Worm (Caenorhabditis elegans) whole organism, L2 larva: Measurements from ENCODE around the gene pnk-4.
A peak's percentile ranks its signal among the peaks of the same experiment; 100 is the strongest.

Experiments used
- R02D3.7 ChIP-seq: fragments of 150-350 bp; optimal IDR thresholded peaks from 2 replicates; lab custom pipeline; 2014; ENCODE audit warnings: missing biosample characterization, missing genetic modification characterization
- ZK546.5 ChIP-seq: sonication (generic microtip); optimal IDR thresholded peaks from 2 replicates; lab custom pipeline; 2017; ENCODE audit warnings: missing biosample characterization, missing genetic modification characterization
- alr-1 ChIP-seq: fragments of 150-350 bp; optimal IDR thresholded peaks from 2 replicates; lab custom pipeline; 2014; ENCODE audit warnings: missing biosample characterization, missing genetic modification characterization
- blmp-1 ChIP-seq: sonication (generic microtip); optimal IDR thresholded peaks from 2 replicates; lab custom pipeline; 2017; ENCODE audit warnings: missing genetic modification characterization, mild to moderate bottlenecking, missing compliant biosample characterization, antibody characterized with exemption, moderate library complexity; ENCODE audit not compliant: insufficient read depth
- ceh-16 ChIP-seq: fragments of 150-350 bp; optimal IDR thresholded peaks from 2 replicates; lab custom pipeline; 2014; ENCODE audit warnings: missing biosample characterization, missing genetic modification characterization
- ceh-82 ChIP-seq: fragments of 150-350 bp; optimal IDR thresholded peaks from 2 replicates; lab custom pipeline; 2014; ENCODE audit warnings: missing biosample characterization, missing genetic modification characterization
- crh-2 ChIP-seq: sonication (generic microtip); optimal IDR thresholded peaks from 2 replicates; lab custom pipeline; 2017; ENCODE audit warnings: missing biosample characterization, missing genetic modification characterization
- dmd-4 ChIP-seq: sonication (generic microtip); optimal IDR thresholded peaks from 2 replicates; lab custom pipeline; 2017; ENCODE audit warnings: missing biosample characterization, missing genetic modification characterization
- egl-27 ChIP-seq: sonication (generic microtip); optimal IDR thresholded peaks from 3 replicates; lab custom pipeline; 2017; ENCODE audit warnings: missing biosample characterization, missing genetic modification reagents, missing genetic modification characterization
- fos-1 ChIP-seq: fragments of 150-350 bp; optimal IDR thresholded peaks from 2 replicates; lab custom pipeline; 2014; ENCODE audit warnings: missing biosample characterization, missing genetic modification characterization
- gmeb-1 ChIP-seq: fragments of 150-350 bp; optimal IDR thresholded peaks from 2 replicates; lab custom pipeline; 2014; ENCODE audit warnings: missing biosample characterization, missing genetic modification characterization
- lin-13 ChIP-seq: fragments of 150-350 bp; optimal IDR thresholded peaks from 2 replicates; lab custom pipeline; 2014; ENCODE audit warnings: missing biosample characterization, missing genetic modification reagents, missing genetic modification characterization
- lin-39 ChIP-seq: fragments of 150-350 bp; optimal IDR thresholded peaks from 2 replicates; lab custom pipeline; 2014; ENCODE audit warnings: missing biosample characterization, missing genetic modification reagents, missing genetic modification characterization
- lsy-2 ChIP-seq, 2 experiments: fragments of 150-350 bp in 1 of 2; sonication (generic microtip) in 1 of 2; optimal IDR thresholded peaks; 2 replicates each; lab custom pipeline; 2014 to 2017; ENCODE audit warnings: missing biosample characterization in 2 of 2, missing genetic modification characterization in 2 of 2
- mdl-1 ChIP-seq, 2 experiments: fragments of 150-350 bp in 1 of 2; sonication (generic microtip) in 1 of 2; optimal IDR thresholded peaks; 2 replicates each; lab custom pipeline; 2017; ENCODE audit warnings: missing biosample characterization in 2 of 2, missing genetic modification characterization in 2 of 2
- nhr-12 ChIP-seq: fragments of 150-350 bp; optimal IDR thresholded peaks from 2 replicates; lab custom pipeline; 2014; ENCODE audit warnings: missing biosample characterization, missing genetic modification characterization
- nhr-129 ChIP-seq: fragments of 150-350 bp; optimal IDR thresholded peaks from 2 replicates; lab custom pipeline; 2014; ENCODE audit warnings: missing biosample characterization, missing genetic modification characterization
- nhr-21 ChIP-seq: fragments of 150-350 bp; optimal IDR thresholded peaks from 2 replicates; lab custom pipeline; 2014; ENCODE audit warnings: missing biosample characterization, missing genetic modification characterization
- nhr-23 ChIP-seq: fragments of 150-350 bp; optimal IDR thresholded peaks from 2 replicates; lab custom pipeline; 2014; ENCODE audit warnings: missing biosample characterization, missing genetic modification reagents, missing genetic modification characterization
- nhr-25 ChIP-seq: fragments of 150-350 bp; sonication (generic microtip); optimal IDR thresholded peaks from 3 replicates; lab custom pipeline; 2014; ENCODE audit warnings: missing biosample characterization, missing genetic modification characterization
- nhr-77 ChIP-seq: fragments of 150-350 bp; optimal IDR thresholded peaks from 2 replicates; lab custom pipeline; 2014; ENCODE audit warnings: missing biosample characterization, missing genetic modification characterization
- peb-1 ChIP-seq: fragments of 150-350 bp; optimal IDR thresholded peaks from 2 replicates; lab custom pipeline; 2014; ENCODE audit warnings: missing biosample characterization, missing genetic modification characterization
- sem-4 ChIP-seq: fragments of 150-350 bp; optimal IDR thresholded peaks from 2 replicates; lab custom pipeline; 2014; ENCODE audit warnings: missing biosample characterization, missing genetic modification reagents, missing genetic modification characterization
- skn-1 ChIP-seq: sonication (generic microtip); optimal IDR thresholded peaks from 2 replicates; lab custom pipeline; 2017; ENCODE audit warnings: missing biosample characterization, missing genetic modification characterization
- sma-9 ChIP-seq, 2 experiments: fragments of 150-350 bp in 1 of 2; sonication (generic microtip) in 1 of 2; optimal IDR thresholded peaks; 2 replicates each; lab custom pipeline; 2014 to 2016; ENCODE audit warnings: missing genetic modification characterization in 2 of 2, mild to moderate bottlenecking in 1 of 2, missing biosample characterization in 1 of 2, missing compliant biosample characterization in 1 of 2, missing genetic modification reagents in 1 of 2, moderate library complexity in 1 of 2
- snpc-4 ChIP-seq: fragments of 150-350 bp; optimal IDR thresholded peaks from 2 replicates; lab custom pipeline; 2014; ENCODE audit warnings: missing biosample characterization, missing genetic modification characterization
- unc-39 ChIP-seq: fragments of 150-350 bp; optimal IDR thresholded peaks from 2 replicates; lab custom pipeline; 2014; ENCODE audit warnings: missing biosample characterization, missing genetic modification characterization
- unc-55 ChIP-seq: fragments of 150-350 bp; sonication (generic microtip); optimal IDR thresholded peaks from 3 replicates; lab custom pipeline; 2014; ENCODE audit warnings: missing biosample characterization, missing genetic modification reagents, missing genetic modification characterization
- unc-62 ChIP-seq: fragments of 150-350 bp; optimal IDR thresholded peaks from 2 replicates; lab custom pipeline; 2014; ENCODE audit warnings: missing biosample characterization, missing genetic modification reagents, missing genetic modification characterization
- zag-1 ChIP-seq: fragments of 150-350 bp; optimal IDR thresholded peaks from 2 replicates; lab custom pipeline; 2014; ENCODE audit warnings: missing biosample characterization, missing genetic modification characterization
- ztf-1 ChIP-seq: fragments of 200-800 bp; sonication (Bioruptor generic); conservative IDR thresholded peaks from 2 replicates; pipeline ENCODE4 v1.3.6; 2022; ENCODE audit warnings: missing genetic modification characterization, missing compliant biosample characterization
- ztf-11 ChIP-seq: sonication (generic microtip); optimal IDR thresholded peaks from 2 replicates; lab custom pipeline; 2017; ENCODE audit warnings: missing biosample characterization, missing genetic modification characterization
- ztf-4 ChIP-seq: fragments of 150-350 bp; optimal IDR thresholded peaks from 2 replicates; lab custom pipeline; 2014; ENCODE audit warnings: missing biosample characterization, missing genetic modification characterization

Gene pnk-4

DNA sequence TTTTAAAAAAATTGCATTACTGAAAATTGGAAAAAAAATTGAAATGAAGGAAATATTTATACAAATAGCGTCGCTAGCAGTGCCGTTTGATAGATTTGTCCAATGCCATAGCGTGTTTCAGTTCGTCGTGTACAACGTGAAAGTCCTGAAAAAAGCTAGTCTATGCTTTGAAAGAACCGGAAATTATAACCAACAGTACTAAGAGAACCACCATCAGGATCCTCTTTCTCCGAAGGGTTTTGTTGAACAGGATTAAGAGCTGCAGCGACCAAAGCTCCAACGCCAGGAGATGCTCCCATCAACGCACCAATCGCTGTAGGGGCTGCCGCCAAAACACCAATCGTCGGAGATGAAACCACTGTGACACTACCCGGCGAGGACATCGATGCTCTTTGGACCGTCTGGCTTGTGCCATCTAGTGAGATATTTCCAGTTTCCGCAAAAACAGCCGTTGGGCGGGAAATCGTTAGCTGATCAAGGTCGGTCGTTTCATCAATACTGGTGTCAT is 18.6 kb downstream of the pnk-4 start:
- TF ChIP-seq lin-39 (tag; lab: Kevin White, UChicago) (no peak), blmp-1 (no peak), nhr-77 (tag; lab: Kevin White, UChicago) (no peak), ZK546.5 (no peak), ceh-16 (tag; lab: Kevin White, UChicago) (no peak), zag-1 (tag; lab: Kevin White, UChicago) (no peak), nhr-23 (tag; lab: Kevin White, UChicago) (no peak), peb-1 (tag; lab: Kevin White, UChicago) (no peak), unc-55 (GFP tag; lab: Kevin White, UChicago) (no peak), lsy-2 (tag; optimal IDR thresholded peaks at IDR 0.05; lab: Kevin White, UChicago) (no peak), nhr-25 (tag; lab: Kevin White, UChicago) (no peak), ztf-1 (GFP tag; lab: Robert Waterston, UW) (no peak), crh-2 (no peak), lin-13 (no peak), gmeb-1 (no peak), fos-1 (tag; lab: Kevin White, UChicago) (no peak), skn-1 (tag; lab: Kevin White, UChicago) (no peak)
- TF ChIP-seq, all 48 proteins: peak for 0

DNA sequence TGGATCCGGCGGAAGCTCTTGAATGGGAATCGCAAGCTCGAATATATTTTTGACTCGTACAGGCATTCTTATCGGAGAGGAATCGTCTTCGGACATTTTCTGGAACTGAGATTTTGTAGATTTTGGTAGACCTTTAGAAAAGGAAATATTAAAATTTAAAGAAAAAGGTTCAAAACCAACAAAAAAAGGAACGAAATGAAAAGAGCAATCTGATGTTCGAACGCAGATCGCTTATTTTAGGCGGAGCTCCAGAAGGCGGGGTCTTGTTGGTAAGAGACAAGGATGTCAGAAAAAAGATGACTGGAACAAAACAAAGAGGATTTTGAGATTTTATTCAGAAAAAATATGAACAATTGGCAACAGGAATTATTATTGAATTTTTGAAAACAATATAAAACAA is 19.3 kb downstream of the pnk-4 start, which contains the start of gene C42D8.9:
Gene C42D8.9, minus strand, starts transcription at position 101 of the 400 bp plus-strand sequence.
- TF ChIP-seq ztf-1 (GFP tag; lab: Robert Waterston, UW): no peak
- TF ChIP-seq alr-1 (tag; lab: Kevin White, UChicago): no peak

DNA sequence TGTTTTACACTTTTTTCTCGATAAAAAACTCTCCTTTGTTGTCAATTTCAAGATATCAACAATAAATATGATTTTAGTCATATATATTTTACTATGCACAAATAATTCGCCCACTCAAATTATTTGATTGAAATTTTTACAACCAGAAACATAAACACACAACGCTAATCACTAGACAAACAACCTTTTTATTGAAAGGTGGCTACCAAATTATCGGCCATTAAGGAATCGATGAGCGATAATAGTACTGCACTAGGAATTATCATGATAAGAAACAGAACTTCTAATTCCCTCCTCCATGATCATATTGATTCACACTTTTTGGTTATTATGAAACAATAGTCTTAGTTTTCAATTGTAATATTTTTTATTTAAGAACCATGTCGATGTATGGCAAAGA is 21.5 kb downstream of the pnk-4 start, which contains the start of gene C42D8.1:
Gene C42D8.1, plus strand, starts transcription at position 377 of the 400 bp plus-strand sequence.
- TF ChIP-seq unc-39: no peak
- no peak for TF ChIP-seq ztf-11 (tag; lab: Kevin White, UChicago)
- TF ChIP-seq fos-1 (tag; lab: Kevin White, UChicago): peak; percentile 83
- no peak for TF ChIP-seq ZK546.5
- no peak for TF ChIP-seq peb-1 (tag; lab: Kevin White, UChicago)
- TF ChIP-seq crh-2: peak; percentile 18
- no peak for TF ChIP-seq unc-62 (GFP tag; lab: Kevin White, UChicago)
- TF ChIP-seq sma-9 (GFP tag; optimal IDR thresholded peaks at IDR 0.05; lab: Kevin White, UChicago): peak; percentile 22
- TF ChIP-seq sma-9 (tag; optimal IDR thresholded peaks at IDR 0.05; lab: Kevin White, UChicago): no peak
- no peak for TF ChIP-seq nhr-12 (tag; lab: Kevin White, UChicago)
- TF ChIP-seq ztf-1 (GFP tag; lab: Robert Waterston, UW): no peak
- no peak for TF ChIP-seq snpc-4 (tag; lab: Kevin White, UChicago)
- no peak for TF ChIP-seq lin-39 (tag; lab: Kevin White, UChicago)
- no peak for TF ChIP-seq lsy-2 (tag; optimal IDR thresholded peaks at IDR 0.05; lab: Kevin White, UChicago)
- TF ChIP-seq alr-1 (tag; lab: Kevin White, UChicago): no peak
- no peak for TF ChIP-seq R02D3.7 (tag; lab: Kevin White, UChicago)
- TF ChIP-seq ztf-4 (tag; lab: Kevin White, UChicago): no peak

ce11 chrX:5111894-5112293 is 24.3 kb downstream of the pnk-4 start:
- TF ChIP-seq sem-4 (tag; lab: Kevin White, UChicago) (no peak), ZK546.5 (no peak), ceh-82 (tag; lab: Kevin White, UChicago) (no peak), fos-1 (tag; lab: Kevin White, UChicago) (no peak), dmd-4 (tag; lab: Kevin White, UChicago) (no peak), nhr-21 (no peak), nhr-129 (no peak), egl-27 (tag; lab: Kevin White, UChicago) (no peak)

ce11 chrX:5115511-5115910 is 27.9 kb downstream of the pnk-4 start:
- TF ChIP-seq mdl-1 (tag; optimal IDR thresholded peaks at IDR 0.05; lab: Kevin White, UChicago): peak in 1 of 2 experiments; percentile 25
- TF ChIP-seq ztf-4 (tag; lab: Kevin White, UChicago): no peak
